4 worm cellular contexts compared by ENCODE assay signal in the genomic region with DNA sequence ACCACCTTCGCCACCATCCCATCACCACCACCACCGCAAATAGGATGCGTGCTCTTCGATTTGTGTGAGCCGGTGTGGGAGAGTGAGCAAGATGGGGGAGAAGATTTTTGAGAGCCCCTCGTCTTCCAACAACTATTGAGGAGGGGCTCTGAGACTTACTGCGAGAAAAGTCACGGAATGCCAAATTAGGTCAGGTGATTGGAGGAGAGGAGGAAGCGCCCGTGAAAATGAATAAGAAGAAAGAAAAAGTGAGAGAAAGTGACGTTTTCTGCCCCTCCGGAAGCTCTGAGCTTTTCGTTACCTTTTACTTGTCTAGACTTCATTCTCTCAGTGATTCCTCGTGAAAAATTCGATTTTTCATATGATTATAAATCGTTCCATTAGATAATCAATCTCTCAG.
TF ChIP-seq lines count a peak whose summit lies in the region.

No protein-coding gene starts in this region.

TF ChIP-seq in whole organism, L1 larva, 84 proteins besides CTCF, POLR2A, EP300 and RAD21:
- no peak for TF ChIP-seq blmp-1 (tag; optimal IDR thresholded peaks at IDR 0.05; lab: Kevin White, UChicago)
- peak; percentile 36 for TF ChIP-seq fkh-8 (tag; optimal IDR thresholded peaks at IDR 0.05; lab: Kevin White, UChicago)
- 0 out of 2 replicates have a peak, but pooled peaks have one; percentile 7 for TF ChIP-seq mab-9 (GFP tag; IDR thresholded peaks at IDR 0.05; lab: Robert Waterston, UW)
- no peak for TF ChIP-seq nhr-237 (tag; optimal IDR thresholded peaks at IDR 0.05; lab: Kevin White, UChicago)
- TF ChIP-seq sptf-1 (tag; optimal IDR thresholded peaks at IDR 0.05; lab: Kevin White, UChicago): no peak
- no peak for TF ChIP-seq dsc-1 (tag; optimal IDR thresholded peaks at IDR 0.05; lab: Kevin White, UChicago)
- TF ChIP-seq ceh-8 (GFP tag; optimal IDR thresholded peaks at IDR 0.05; lab: Kevin White, UChicago): peak; percentile 37
- TF ChIP-seq lin-14 (GFP tag; optimal IDR thresholded peaks at IDR 0.05; lab: Kevin White, UChicago): peak; percentile 55
- TF ChIP-seq unc-86 (tag; optimal IDR thresholded peaks at IDR 0.05; lab: Kevin White, UChicago): peak; percentile 67

TF ChIP-seq in whole organism, L4 larva, 104 proteins besides CTCF, POLR2A, EP300 and RAD21:
- TF ChIP-seq F26F4.8 (GFP tag; conservative IDR thresholded peaks at IDR 0.05; lab: Robert Waterston, UW) (no peak), Y48G9A.11 (GFP tag; IDR thresholded peaks at IDR 0.05; lab: Robert Waterston, UW) (no peak), ctbp-1 (GFP tag; IDR thresholded peaks at IDR 0.05; lab: Robert Waterston, UW) (0 out of 2 replicates have a peak, but pooled peaks have one; percentile 8), hlh-30 (tag; optimal IDR thresholded peaks at IDR 0.05; lab: Kevin White, UChicago; ENCODE audit: insufficient read depth) (peak; percentile 30), set-16 (GFP tag; IDR thresholded peaks at IDR 0.05; lab: Robert Waterston, UW) (0 out of 2 replicates have a peak, but pooled peaks have one; percentile 31), ceh-44 (GFP tag; IDR thresholded peaks at IDR 0.05; lab: Robert Waterston, UW) (no peak)

TF ChIP-seq in whole organism, late embryonic, 69 proteins besides CTCF, POLR2A, EP300 and RAD21:
- TF ChIP-seq ceh-48 (tag; optimal IDR thresholded peaks at IDR 0.05; lab: Kevin White, UChicago) (no peak), unc-42 (tag; optimal IDR thresholded peaks at IDR 0.05; lab: Kevin White, UChicago) (peak; percentile 33)
TF ChIP-seq in whole organism, late embryonic: peak in this region for 1.

TF ChIP-seq in whole organism, young adult, 124 proteins besides CTCF, POLR2A, EP300 and RAD21:
- TF ChIP-seq zfh-2 (GFP tag; conservative IDR thresholded peaks at IDR 0.05; lab: Robert Waterston, UW) (0 out of 2 replicates have a peak, but pooled peaks have one; percentile 18), bed-2 (GFP tag; IDR thresholded peaks at IDR 0.05; lab: Robert Waterston, UW) (no peak)
